Fruit fly (Drosophila melanogaster) whole organism, embryonic: ENCODE results near the gene ND-B17.2.

Source experiments
- B-H2 ChIP-seq: fragments of 200-800 bp; sonication (Bioruptor generic); optimal IDR thresholded peaks from 2 replicates; lab custom pipeline; 2018; ENCODE audit warnings: missing biosample characterization, mild to moderate bottlenecking, missing genetic modification characterization
- Bdp1 ChIP-seq: fragments of 200-800 bp; sonication (Bioruptor generic); optimal IDR thresholded peaks from 3 replicates; lab custom pipeline; 2016; ENCODE audit warnings: missing biosample characterization, missing genetic modification characterization
- CG10431 ChIP-seq: fragments of 200-800 bp; sonication (Bioruptor generic); optimal IDR thresholded peaks from 3 replicates; lab custom pipeline; 2018; ENCODE audit warnings: missing biosample characterization, mild to moderate bottlenecking, missing genetic modification characterization
- CG10543 ChIP-seq: fragments of 200-800 bp; sonication (Bioruptor generic); optimal IDR thresholded peaks from 3 replicates; lab custom pipeline; 2017; ENCODE audit warnings: missing biosample characterization, mild to moderate bottlenecking, missing genetic modification characterization, moderate library complexity
- CG11247 ChIP-seq: fragments of 200-800 bp; sonication (Bioruptor generic); IDR thresholded peaks from 2 replicates; pipeline ENCODE4 v1.3.6; 2022; ENCODE audit warnings: missing biosample characterization, missing genetic modification characterization
- CG12104 ChIP-seq: fragments of 200-800 bp; sonication (Bioruptor generic); optimal IDR thresholded peaks from 3 replicates; lab custom pipeline; 2016; ENCODE audit warnings: missing biosample characterization, missing genetic modification characterization
- CG12769 ChIP-seq: fragments of 200-800 bp; sonication (Bioruptor generic); optimal IDR thresholded peaks from 2 replicates; lab custom pipeline; 2019; ENCODE audit warnings: missing biosample characterization, mild to moderate bottlenecking, missing genetic modification characterization, moderate library complexity
- CG16779 ChIP-seq: fragments of 200-800 bp; sonication (Bioruptor generic); IDR thresholded peaks from 2 replicates; pipeline ENCODE4 v1.3.6; 2022; ENCODE audit warnings: missing biosample characterization, missing genetic modification characterization
- CG18011 ChIP-seq: fragments of 200-800 bp; sonication (Bioruptor generic); optimal IDR thresholded peaks from 2 replicates; lab custom pipeline; 2017; ENCODE audit warnings: missing biosample characterization, missing genetic modification characterization, mild to moderate bottlenecking, moderate library complexity, missing genotype
- CG18262 ChIP-seq: fragments of 200-800 bp; optimal IDR thresholded peaks from 3 replicates; lab custom pipeline; 2019; ENCODE audit warnings: missing biosample characterization, mild to moderate bottlenecking, missing genetic modification characterization, moderate library complexity
- CG2678 ChIP-seq: fragments of 200-800 bp; sonication (Bioruptor generic); optimal IDR thresholded peaks from 3 replicates; lab custom pipeline; 2019; ENCODE audit warnings: missing biosample characterization, mild to moderate bottlenecking, missing genetic modification characterization, moderate library complexity
- CG3407 ChIP-seq: fragments of 200-800 bp; sonication (Bioruptor generic); optimal IDR thresholded peaks from 2 replicates; lab custom pipeline; 2018; ENCODE audit warnings: missing biosample characterization, mild to moderate bottlenecking, missing genetic modification characterization
- CG42726 ChIP-seq: fragments of 200-800 bp; sonication (Bioruptor generic); IDR thresholded peaks from 2 replicates; pipeline ENCODE4 v1.3.6; 2022; ENCODE audit warnings: missing biosample characterization, missing genetic modification characterization; ENCODE audit not compliant: partially characterized antibody
- CG5245 ChIP-seq: fragments of 200-800 bp; sonication (Bioruptor generic); optimal IDR thresholded peaks from 3 replicates; lab custom pipeline; 2016; ENCODE audit warnings: missing biosample characterization, missing genetic modification characterization
- CG7839 ChIP-seq: fragments of 200-800 bp; sonication (Bioruptor generic); optimal IDR thresholded peaks from 3 replicates; lab custom pipeline; 2018; ENCODE audit warnings: missing biosample characterization, mild to moderate bottlenecking, missing genetic modification characterization, moderate library complexity
- CG7987 ChIP-seq: fragments of 200-800 bp; sonication (Bioruptor generic); optimal IDR thresholded peaks from 2 replicates; lab custom pipeline; 2018; ENCODE audit warnings: missing biosample characterization, mild to moderate bottlenecking, missing genetic modification characterization, moderate library complexity
- CG8924 ChIP-seq: fragments of 200-800 bp; optimal IDR thresholded peaks from 3 replicates; lab custom pipeline; 2019; ENCODE audit warnings: missing biosample characterization, mild to moderate bottlenecking, missing genetic modification characterization, moderate library complexity
- CHES-1-like ChIP-seq: fragments of 200-800 bp; sonication (Bioruptor generic); optimal IDR thresholded peaks from 2 replicates; lab custom pipeline; 2016; ENCODE audit warnings: missing biosample characterization, missing genetic modification characterization
- Chrac-16 ChIP-seq: fragments of 200-800 bp; sonication (Bioruptor generic); optimal IDR thresholded peaks from 3 replicates; lab custom pipeline; 2016; ENCODE audit warnings: missing biosample characterization, missing genetic modification characterization
- Deaf1 ChIP-seq: fragments of 200-800 bp; optimal IDR thresholded peaks from 3 replicates; lab custom pipeline; 2019; ENCODE audit warnings: missing biosample characterization, mild to moderate bottlenecking, missing genetic modification characterization, moderate library complexity
- Doc3 ChIP-seq: fragments of 200-800 bp; sonication (Bioruptor generic); IDR thresholded peaks from 3 replicates; pipeline ENCODE4 v1.3.6; 2022; ENCODE audit warnings: missing biosample characterization, missing genetic modification characterization; ENCODE audit not compliant: partially characterized antibody
- Dref ChIP-seq: fragments of 200-800 bp; sonication (Bioruptor generic); IDR thresholded peaks from 2 replicates; pipeline ENCODE4 v1.3.6; 2022; ENCODE audit warnings: missing biosample characterization, missing genetic modification characterization
- Elba2 ChIP-seq: fragments of 200-800 bp; sonication (Bioruptor generic); optimal IDR thresholded peaks from 3 replicates; lab custom pipeline; 2016; ENCODE audit warnings: missing biosample characterization, missing genetic modification characterization
- Hmr ChIP-seq: fragments of 200-800 bp; sonication (Bioruptor generic); optimal IDR thresholded peaks from 3 replicates; lab custom pipeline; 2017; ENCODE audit warnings: mild to moderate bottlenecking, missing biosample characterization, missing genetic modification reagents, missing genetic modification characterization
- Hr51 ChIP-seq, 2 experiments: fragments of 200-800 bp; sonication (Bioruptor generic); optimal IDR thresholded peaks; 2 replicates in 1 of 2; 3 replicates in 1 of 2; lab custom pipeline; 2016 to 2018; ENCODE audit warnings: missing biosample characterization in 2 of 2, missing genetic modification characterization in 2 of 2, mild to moderate bottlenecking in 1 of 2, moderate library complexity in 1 of 2
- Hr78 ChIP-seq, 2 experiments: fragments of 200-800 bp in 1 of 2; fragments of >200 bp in 1 of 2; sonication (Bioruptor generic) in 1 of 2; optimal IDR thresholded peaks; 2 replicates each; lab custom pipeline; 2017 to 2019; ENCODE audit warnings: missing biosample characterization in 2 of 2, missing genetic modification characterization in 2 of 2, mild to moderate bottlenecking in 1 of 2, moderate library complexity in 1 of 2
- Lpt ChIP-seq: fragments of >200 bp; optimal IDR thresholded peaks from 2 replicates; lab custom pipeline; 2018; ENCODE audit warnings: missing biosample characterization, missing genetic modification characterization
- Poxn ChIP-seq: fragments of 200-800 bp; sonication (Bioruptor generic); IDR thresholded peaks from 2 replicates; pipeline ENCODE4 v1.3.6; 2022; ENCODE audit warnings: missing biosample characterization, missing genetic modification characterization
- Ptx1 ChIP-seq: fragments of 200-800 bp; sonication (Bioruptor generic); IDR thresholded peaks from 2 replicates; pipeline ENCODE4 v1.3.6; 2022; ENCODE audit warnings: missing biosample characterization, missing genetic modification characterization
- TFAM ChIP-seq: fragments of 200-800 bp; sonication (Bioruptor generic); optimal IDR thresholded peaks from 2 replicates; lab custom pipeline; 2017; ENCODE audit warnings: missing biosample characterization, missing genetic modification characterization, inconsistent platforms
- Trl ChIP-seq, 3 experiments: fragments of >200 bp in 2 of 3; fragments of 200-800 bp in 1 of 3; sonication (Bioruptor generic) in 1 of 3; optimal IDR thresholded peaks; 2 replicates in 1 of 3; 3 replicates in 2 of 3; lab custom pipeline; 2016 to 2017; ENCODE audit warnings: missing biosample characterization in 1 of 3, missing genetic modification characterization in 1 of 3
- bbx ChIP-seq: fragments of 200-800 bp; sonication (Bioruptor generic); IDR thresholded peaks from 2 replicates; pipeline ENCODE4 v1.3.6; 2022; ENCODE audit warnings: missing biosample characterization, missing genetic modification characterization; ENCODE audit not compliant: partially characterized antibody
- cato ChIP-seq: fragments of 200-800 bp; sonication (Bioruptor generic); optimal IDR thresholded peaks from 2 replicates; lab custom pipeline; 2016; ENCODE audit warnings: missing biosample characterization, missing genetic modification characterization, borderline replicate concordance
- dimm ChIP-seq: fragments of 200-800 bp; sonication (Bioruptor generic); IDR thresholded peaks from 2 replicates; pipeline ENCODE4 v1.3.6; 2022; ENCODE audit warnings: missing biosample characterization, missing genetic modification characterization
- dmrt11E ChIP-seq: fragments of 200-800 bp; sonication (Bioruptor generic); optimal IDR thresholded peaks from 3 replicates; lab custom pipeline; 2018; ENCODE audit warnings: missing biosample characterization, mild to moderate bottlenecking, missing genetic modification characterization, moderate library complexity
- fd96Cb ChIP-seq: fragments of 200-800 bp; sonication (Bioruptor generic); optimal IDR thresholded peaks from 2 replicates; lab custom pipeline; 2018; ENCODE audit warnings: missing biosample characterization, mild to moderate bottlenecking, missing genetic modification characterization, moderate library complexity
- fru ChIP-seq: fragments of >200 bp; optimal IDR thresholded peaks from 2 replicates; lab custom pipeline; 2017
- gcm ChIP-seq: fragments of 200-800 bp; sonication (Bioruptor generic); optimal IDR thresholded peaks from 2 replicates; lab custom pipeline; 2019; ENCODE audit warnings: missing biosample characterization, mild to moderate bottlenecking, missing genetic modification characterization, moderate library complexity
- gem ChIP-seq: fragments of 200-800 bp; sonication (Bioruptor generic); optimal IDR thresholded peaks from 2 replicates; lab custom pipeline; 2019; ENCODE audit warnings: missing biosample characterization, mild to moderate bottlenecking, missing genetic modification characterization, moderate library complexity
- hth ChIP-seq: fragments of >200 bp; optimal IDR thresholded peaks from 2 replicates; lab custom pipeline; 2017; ENCODE audit warnings: inconsistent platforms
- ind ChIP-seq: fragments of 200-800 bp; sonication (Bioruptor generic); optimal IDR thresholded peaks from 3 replicates; lab custom pipeline; 2016; ENCODE audit warnings: missing biosample characterization, missing genetic modification characterization
- oc ChIP-seq: fragments of 200-800 bp; sonication (Bioruptor generic); optimal IDR thresholded peaks from 2 replicates; lab custom pipeline; 2018; ENCODE audit warnings: missing biosample characterization, mild to moderate bottlenecking, missing genetic modification characterization, moderate library complexity
- odd ChIP-seq: fragments of 200-800 bp; sonication (Bioruptor generic); optimal IDR thresholded peaks from 2 replicates; lab custom pipeline; 2017; ENCODE audit warnings: missing biosample characterization, mild to moderate bottlenecking, missing genetic modification characterization
- org-1 ChIP-seq: fragments of 200-800 bp; sonication (Bioruptor generic); optimal IDR thresholded peaks from 2 replicates; lab custom pipeline; 2017; ENCODE audit warnings: missing biosample characterization, missing genetic modification characterization
- otp ChIP-seq: fragments of 200-800 bp; sonication (Bioruptor generic); IDR thresholded peaks from 3 replicates; pipeline ENCODE4, ENCODE4 v1.3.6; 2022; ENCODE audit warnings: missing biosample characterization, missing genetic modification characterization
- prd ChIP-seq, 3 experiments: fragments of >200 bp in 2 of 3; fragments of 200-800 bp in 1 of 3; sonication (Bioruptor generic) in 1 of 3; optimal IDR thresholded peaks in 2 of 3; IDR thresholded peaks in 1 of 3; 2 replicates in 2 of 3; 3 replicates in 1 of 3; pipeline versions ENCODE4 v1.3.6 to Lab custom; 2017 to 2022; ENCODE audit warnings: missing biosample characterization in 1 of 3, missing genetic modification characterization in 1 of 3
- slbo ChIP-seq: fragments of 200-800 bp; sonication (Bioruptor generic); IDR thresholded peaks from 2 replicates; pipeline ENCODE4 v1.3.6; 2022; ENCODE audit warnings: missing biosample characterization, missing genetic modification characterization
- sna ChIP-seq: fragments of 200-800 bp; sonication (Bioruptor generic); IDR thresholded peaks from 2 replicates; pipeline ENCODE4 v1.3.6; 2022; ENCODE audit warnings: missing biosample characterization, missing genetic modification characterization; ENCODE audit not compliant: partially characterized antibody
- stc ChIP-seq: fragments of 200-800 bp; sonication (Bioruptor generic); IDR thresholded peaks from 2 replicates; pipeline ENCODE4 v1.3.6; 2022; ENCODE audit warnings: missing biosample characterization, missing genetic modification characterization
- wor ChIP-seq: fragments of 200-800 bp; sonication (Bioruptor generic); IDR thresholded peaks from 2 replicates; pipeline ENCODE4 v1.3.6; 2022; ENCODE audit warnings: missing biosample characterization, missing genetic modification characterization

Gene ND-B17.2

dm6 chr2L:2542491-2542890 lies 37.5 kb downstream of the ND-B17.2 start (continued):
- TF ChIP-seq Hr78 (GFP tag; optimal IDR thresholded peaks at IDR 0.05; lab: Kevin White, UChicago) (no peak), oc (tag; lab: Kevin White, UChicago) (no peak), wor (GFP tag; lab: Robert Waterston, UW) (no peak), dmrt11E (no peak), Elba2 (GFP tag; lab: Kevin White, UChicago) (no peak), CG10543 (GFP tag; lab: Kevin White, UChicago) (no peak), CG18011 (GFP tag; lab: Kevin White, UChicago) (no peak), Poxn (no peak), Dref (GFP tag; lab: Robert Waterston, UW) (no peak), Hmr (GFP tag; lab: Kevin White, UChicago) (peak; percentile 40), CG11247 (GFP tag; lab: Robert Waterston, UW) (no peak), Deaf1 (no peak), sna (GFP tag; lab: Robert Waterston, UW) (no peak), Lpt (GFP tag; lab: Kevin White, UChicago) (no peak), dimm (no peak), CG10431 (GFP tag; lab: Kevin White, UChicago) (no peak), CG18262 (tag; lab: Kevin White, UChicago) (no peak), stc (no peak), Doc3 (GFP tag; lab: Robert Waterston, UW) (no peak), prd (optimal IDR thresholded peaks at IDR 0.05; lab: Kevin White, UChicago) (no peak), prd (GFP tag; IDR thresholded peaks at IDR 0.05; lab: Robert Waterston, UW) (peak; percentile 31; the same call in 1 of the 3 replicates), otp (GFP tag; lab: Robert Waterston, UW) (no peak), Hr51 (GFP tag; optimal IDR thresholded peaks at IDR 0.05; lab: Kevin White, UChicago) (peak in 1 of 2 experiments; percentile 31), Chrac-16 (GFP tag; lab: Kevin White, UChicago) (no peak), Ptx1 (GFP tag; lab: Robert Waterston, UW) (0 out of 2 replicates have a peak, but pooled peaks have one; percentile 20), cato (GFP tag; lab: Kevin White, UChicago) (no peak), gem (peak; percentile 48), org-1 (GFP tag; lab: Kevin White, UChicago) (no peak), gcm (GFP tag; lab: Kevin White, UChicago) (no peak), bbx (no peak), CG5245 (GFP tag; lab: Kevin White, UChicago) (no peak), CG7839 (peak; percentile 34), CG12769 (no peak), CHES-1-like (GFP tag; lab: Kevin White, UChicago) (no peak), Bdp1 (GFP tag; lab: Kevin White, UChicago) (no peak), CG7987 (no peak), TFAM (GFP tag; lab: Kevin White, UChicago) (no peak), hth (lab: Kevin White, UChicago) (no peak), Trl (optimal IDR thresholded peaks at IDR 0.05; lab: Kevin White, UChicago) (no peak), Trl (GFP tag; optimal IDR thresholded peaks at IDR 0.05; lab: Kevin White, UChicago) (no peak), CG42726 (GFP tag; lab: Robert Waterston, UW) (no peak), slbo (GFP tag; lab: Robert Waterston, UW) (0 out of 2 replicates have a peak, but pooled peaks have one; percentile 6), fru (no peak), B-H2 (GFP tag; lab: Kevin White, UChicago) (no peak), ind (GFP tag; lab: Kevin White, UChicago) (no peak), CG12104 (GFP tag; lab: Kevin White, UChicago) (no peak), CG16779 (no peak), CG2678 (tag; lab: Kevin White, UChicago) (peak; percentile 64), CG3407 (no peak), fd96Cb (tag; lab: Kevin White, UChicago) (no peak), CG8924 (tag; lab: Kevin White, UChicago) (no peak), odd (GFP tag; lab: Kevin White, UChicago) (no peak)
